Worm (Caenorhabditis elegans): ENCODE results near the gene pxf-1.

Gene pxf-1

DNA sequence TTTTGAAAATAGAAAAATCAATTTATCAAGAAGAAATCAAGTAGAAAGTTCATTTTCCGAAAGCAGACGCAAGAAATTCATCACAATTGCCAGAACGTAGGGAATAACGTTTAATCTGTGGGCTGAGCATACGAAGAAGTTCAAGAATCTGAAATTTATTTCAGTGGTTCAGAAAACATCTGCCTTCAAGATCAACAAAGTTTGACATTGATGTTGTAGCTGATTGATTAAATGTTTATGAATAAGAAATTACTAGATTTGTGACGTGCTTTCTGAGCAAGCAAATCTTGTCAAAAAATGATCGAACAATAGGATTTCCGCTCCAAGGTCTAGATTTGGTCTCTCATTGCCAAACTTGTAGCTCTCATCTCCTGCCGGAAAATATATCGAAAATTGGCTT is 32.0 kb upstream of the pxf-1 start, which contains the start of gene K04D7.6:
Gene K04D7.6, minus strand, starts transcription at position 101 of the 400 bp plus-strand sequence.
- TF ChIP-seq sdz-38 (tag; optimal IDR thresholded peaks at IDR 0.05), result no peak
- no peak for TF ChIP-seq bed-1 (GFP tag; IDR thresholded peaks at IDR 0.05)
- TF ChIP-seq lir-1 (GFP tag; conservative IDR thresholded peaks at IDR 0.05), result no peak
- no peak for TF ChIP-seq K12H6.12 (tag; optimal IDR thresholded peaks at IDR 0.05)
- TF ChIP-seq madf-8 (GFP tag; conservative IDR thresholded peaks at IDR 0.05), result no peak
- no peak for TF ChIP-seq die-1 (tag; optimal IDR thresholded peaks at IDR 0.05)
- no peak for TF ChIP-seq ceh-27 (GFP tag; optimal IDR thresholded peaks at IDR 0.05)
- TF ChIP-seq madf-3 (GFP tag; IDR thresholded peaks at IDR 0.05), result no peak
- TF ChIP-seq zim-3 (tag; optimal IDR thresholded peaks at IDR 0.05), result no peak
- TF ChIP-seq F57C9.4 (tag; optimal IDR thresholded peaks at IDR 0.05), result no peak
- TF ChIP-seq ZK185.1 (tag; optimal IDR thresholded peaks at IDR 0.05; ENCODE audit: poor library complexity, severe bottlenecking), result no peak
- TF ChIP-seq F49E8.2 (tag; optimal IDR thresholded peaks at IDR 0.05; ENCODE audit: insufficient read depth), result no peak
- no peak for TF ChIP-seq attf-6 (GFP tag; IDR thresholded peaks at IDR 0.05)
- TF ChIP-seq ceh-40 (GFP tag; IDR thresholded peaks at IDR 0.05), result no peak
- TF ChIP-seq ztf-18 (tag; optimal IDR thresholded peaks at IDR 0.05), result no peak

DNA sequence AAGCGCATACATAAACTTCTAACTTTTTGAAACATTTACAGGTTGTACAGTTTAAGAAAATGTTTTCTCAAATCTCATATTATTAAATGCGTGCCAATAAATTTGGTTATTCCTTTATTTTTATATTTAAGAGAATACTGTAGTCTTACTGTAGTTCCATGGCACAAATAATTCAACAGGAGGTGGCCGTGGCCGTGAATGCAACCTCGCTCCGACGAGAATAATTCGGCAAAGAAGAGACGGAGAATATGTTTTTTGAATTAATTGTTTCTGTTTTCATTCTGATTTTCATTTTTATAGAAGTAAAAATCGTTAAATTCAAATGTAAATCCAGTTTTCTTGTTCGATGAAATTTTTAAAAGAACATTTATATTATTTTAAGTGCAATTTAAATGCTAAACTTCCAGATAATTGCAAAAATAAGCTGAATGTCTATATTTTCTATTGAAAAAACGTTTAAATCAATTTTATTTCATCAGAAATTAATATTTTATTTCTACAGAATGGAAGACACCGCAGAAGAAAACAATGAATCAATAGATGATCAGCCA is 23.3 kb upstream of the pxf-1 start, which contains the start of gene gon-4:
Gene gon-4, plus strand, starts transcription at position 501 of the 551 bp plus-strand sequence.
- TF ChIP-seq attf-5 (GFP tag; optimal IDR thresholded peaks at IDR 0.05) (peak; percentile 41), F57A8.1 (GFP tag; optimal IDR thresholded peaks at IDR 0.05) (no peak), xnd-1 (tag; optimal IDR thresholded peaks at IDR 0.05) (no peak), lsl-1 (GFP tag; optimal IDR thresholded peaks at IDR 0.05) (peak; percentile 59), ceh-27 (GFP tag; optimal IDR thresholded peaks at IDR 0.05) (peak; percentile 16), mcd-1 (GFP tag; IDR thresholded peaks at IDR 0.05) (peak; percentile 42; the same call in 1 of the 2 replicates), unc-130 (GFP tag; optimal IDR thresholded peaks at IDR 0.05) (peak; percentile 18)

DNA sequence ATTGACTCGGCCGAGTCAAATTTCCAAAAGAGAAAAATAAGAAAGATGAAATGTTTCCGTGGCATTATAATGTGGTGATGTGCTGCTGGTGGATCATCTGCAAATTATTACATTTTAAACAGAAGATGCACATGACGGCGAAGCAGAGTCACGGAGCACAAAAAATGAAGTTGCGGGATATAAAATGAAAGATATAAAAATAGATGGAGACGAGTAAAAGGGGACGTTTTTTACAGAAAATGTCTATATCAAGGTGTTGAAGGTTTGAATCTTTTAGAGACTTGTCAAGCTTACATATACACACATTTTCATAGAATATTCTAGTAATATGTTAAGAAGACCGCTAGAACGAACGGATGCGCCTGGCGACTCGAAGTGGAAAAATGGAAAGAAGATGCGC is 20.2 kb upstream of the pxf-1 start, which contains the start of gene ptrg-1:
Gene ptrg-1, minus strand, starts transcription at position 101 of the 400 bp plus-strand sequence.
- no peak for TF ChIP-seq T26A5.8 (tag; optimal IDR thresholded peaks at IDR 0.05)
- TF ChIP-seq nhr-120 (GFP tag; IDR thresholded peaks at IDR 0.05), result no peak
- TF ChIP-seq F49E8.2 (tag; optimal IDR thresholded peaks at IDR 0.05; ENCODE audit: insufficient read depth), result no peak
- no peak for TF ChIP-seq nhr-90 (tag; optimal IDR thresholded peaks at IDR 0.05)
- no peak for TF ChIP-seq dpl-1 (GFP tag; optimal IDR thresholded peaks at IDR 0.05)
- no peak for TF ChIP-seq bed-2 (GFP tag; IDR thresholded peaks at IDR 0.05)
- no peak for TF ChIP-seq snpc-1.1 (tag; optimal IDR thresholded peaks at IDR 0.05; ENCODE audit: insufficient read depth)
- TF ChIP-seq xnd-1 (tag; optimal IDR thresholded peaks at IDR 0.05), result no peak
- TF ChIP-seq aptf-3 (GFP tag; IDR thresholded peaks at IDR 0.05), result no peak
- TF ChIP-seq ztf-28 (GFP tag; IDR thresholded peaks at IDR 0.05), result no peak

DNA sequence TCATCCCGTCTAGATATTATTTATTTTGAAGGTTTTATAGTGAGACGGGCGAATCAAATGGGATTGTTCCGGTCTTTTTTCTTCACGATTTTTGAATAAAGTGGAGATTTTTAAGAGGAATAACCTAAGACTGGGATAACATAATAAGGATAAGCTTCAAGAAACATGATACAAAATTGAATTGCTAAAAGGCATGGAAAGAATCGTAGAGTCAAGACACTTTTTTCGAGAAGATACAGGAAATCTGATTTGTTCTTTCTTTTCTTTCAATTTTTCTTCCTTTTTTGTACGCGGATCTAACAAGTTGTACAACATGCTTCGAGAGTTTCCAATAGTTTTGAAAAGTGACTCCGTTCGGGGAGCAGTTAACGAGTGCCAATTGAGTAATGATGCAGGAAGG is 17.4 kb upstream of the pxf-1 start:
- TF ChIP-seq zim-3 (tag; optimal IDR thresholded peaks at IDR 0.05), result no peak
- TF ChIP-seq B0019.2 (GFP tag; conservative IDR thresholded peaks at IDR 0.05), result no peak
- TF ChIP-seq F57C9.4 (tag; optimal IDR thresholded peaks at IDR 0.05), result no peak
- no peak for TF ChIP-seq nhr-179 (tag; optimal IDR thresholded peaks at IDR 0.05)
- TF ChIP-seq F57A8.1 (GFP tag; optimal IDR thresholded peaks at IDR 0.05), result no peak
- TF ChIP-seq nfya-2 (GFP tag; IDR thresholded peaks at IDR 0.05), result no peak
- no peak for TF ChIP-seq C17E4.6 (GFP tag; IDR thresholded peaks at IDR 0.05)

Data from whole organism, young adult.